Fruit fly (Drosophila melanogaster) whole organism, embryonic: ENCODE measurements around the gene CG32720.

Experiments
- Bdp1 ChIP-seq: fragments of 200-800 bp; sonication (Bioruptor generic); optimal IDR thresholded peaks from 3 replicates; lab custom pipeline; 2016; ENCODE audit warnings: missing biosample characterization, missing genetic modification characterization
- Bteb2 ChIP-seq: fragments of 200-800 bp; sonication (Bioruptor generic); optimal IDR thresholded peaks from 2 replicates; lab custom pipeline; 2016; ENCODE audit warnings: missing biosample characterization, missing genetic modification characterization
- CG10147 ChIP-seq: fragments of 200-800 bp; sonication (Bioruptor generic); optimal IDR thresholded peaks from 2 replicates; lab custom pipeline; 2019; ENCODE audit warnings: missing biosample characterization, mild to moderate bottlenecking, missing genetic modification characterization, moderate library complexity
- CG10274 ChIP-seq: fragments of 200-800 bp; sonication (Bioruptor generic); optimal IDR thresholded peaks from 3 replicates; lab custom pipeline; 2017; ENCODE audit warnings: missing biosample characterization, mild to moderate bottlenecking, missing genetic modification characterization
- CG11696 ChIP-seq: fragments of 200-800 bp; sonication (Bioruptor generic); IDR thresholded peaks from 2 replicates; pipeline ENCODE4 v1.3.6; 2022; ENCODE audit warnings: missing biosample characterization, missing genetic modification characterization
- CG15011 ChIP-seq: fragments of 200-800 bp; sonication (Bioruptor generic); optimal IDR thresholded peaks from 3 replicates; lab custom pipeline; 2018; ENCODE audit warnings: missing biosample characterization, mild to moderate bottlenecking, missing genetic modification characterization
- CG1529 ChIP-seq: fragments of 200-800 bp; sonication (Bioruptor generic); optimal IDR thresholded peaks from 3 replicates; lab custom pipeline; 2018; ENCODE audit warnings: missing biosample characterization, missing genetic modification characterization
- CG1603 ChIP-seq: fragments of 200-800 bp; sonication (Bioruptor generic); optimal IDR thresholded peaks from 2 replicates; lab custom pipeline; 2019; ENCODE audit warnings: missing biosample characterization, mild to moderate bottlenecking, missing genetic modification characterization, moderate library complexity
- CG16863 ChIP-seq: fragments of 200-800 bp; sonication (Bioruptor generic); optimal IDR thresholded peaks from 3 replicates; lab custom pipeline; 2016; ENCODE audit warnings: missing biosample characterization, missing genetic modification characterization
- CG2199 ChIP-seq: fragments of 200-800 bp; sonication (Bioruptor generic); IDR thresholded peaks from 3 replicates; pipeline ENCODE4 v1.3.6; 2022; ENCODE audit warnings: missing biosample characterization, missing genetic modification characterization
- CG34376 ChIP-seq: fragments of 200-800 bp; sonication (Bioruptor generic); optimal IDR thresholded peaks from 2 replicates; lab custom pipeline; 2018; ENCODE audit warnings: missing biosample characterization, mild to moderate bottlenecking, missing genetic modification characterization
- CG6254 ChIP-seq: fragments of 200-800 bp; sonication (Bioruptor generic); optimal IDR thresholded peaks from 3 replicates; lab custom pipeline; 2017; ENCODE audit warnings: mild to moderate bottlenecking, missing biosample characterization, missing genetic modification reagents, missing genetic modification characterization
- CG6765 ChIP-seq: fragments of 200-800 bp; sonication (Bioruptor generic); optimal IDR thresholded peaks from 3 replicates; lab custom pipeline; 2017; ENCODE audit warnings: missing biosample characterization, mild to moderate bottlenecking, missing genetic modification characterization
- CG9727 ChIP-seq: fragments of 200-800 bp; sonication (Bioruptor generic); optimal IDR thresholded peaks from 3 replicates; lab custom pipeline; 2017; ENCODE audit warnings: missing biosample characterization, mild to moderate bottlenecking, missing genetic modification characterization
- D19A ChIP-seq: fragments of 200-800 bp; optimal IDR thresholded peaks from 3 replicates; lab custom pipeline; 2019; ENCODE audit warnings: missing biosample characterization, mild to moderate bottlenecking, missing genetic modification characterization, moderate library complexity
- Dek ChIP-seq: fragments of 200-800 bp; sonication (Bioruptor generic); optimal IDR thresholded peaks from 3 replicates; lab custom pipeline; 2019; ENCODE audit warnings: missing biosample characterization, mild to moderate bottlenecking, missing genetic modification characterization, moderate library complexity
- Doc3 ChIP-seq: fragments of 200-800 bp; sonication (Bioruptor generic); IDR thresholded peaks from 3 replicates; pipeline ENCODE4 v1.3.6; 2022; ENCODE audit warnings: missing biosample characterization, missing genetic modification characterization; ENCODE audit not compliant: partially characterized antibody
- Drgx ChIP-seq: fragments of 200-800 bp; sonication (Bioruptor generic); IDR thresholded peaks from 2 replicates; pipeline ENCODE4 v1.3.6; 2022; ENCODE audit warnings: missing biosample characterization, missing genetic modification characterization
- Elba2 ChIP-seq: fragments of 200-800 bp; sonication (Bioruptor generic); optimal IDR thresholded peaks from 3 replicates; lab custom pipeline; 2016; ENCODE audit warnings: missing biosample characterization, missing genetic modification characterization
- Ets65A ChIP-seq: fragments of 200-800 bp; sonication (Bioruptor generic); peaks from one replicate; lab custom pipeline; 2016; ENCODE audit warnings: missing biosample characterization, missing genetic modification characterization
- HLH4C ChIP-seq: fragments of 200-800 bp; sonication (Bioruptor generic); IDR thresholded peaks from 3 replicates; pipeline ENCODE4 v1.3.6; 2022; ENCODE audit warnings: missing biosample characterization, missing genetic modification characterization; ENCODE audit not compliant: partially characterized antibody
- HLH54F ChIP-seq: fragments of 200-800 bp; sonication (Bioruptor generic); optimal IDR thresholded peaks from 3 replicates; lab custom pipeline; 2016; ENCODE audit warnings: missing biosample characterization, missing genetic modification characterization
- Lhr ChIP-seq: fragments of 200-800 bp; sonication (Bioruptor generic); optimal IDR thresholded peaks from 3 replicates; lab custom pipeline; 2017; ENCODE audit warnings: mild to moderate bottlenecking, missing biosample characterization, missing genetic modification reagents, missing genetic modification characterization
- Nf-YB ChIP-seq: fragments of 200-800 bp; sonication (Bioruptor generic); optimal IDR thresholded peaks from 3 replicates; lab custom pipeline; 2019; ENCODE audit warnings: missing biosample characterization, mild to moderate bottlenecking, missing genetic modification characterization, moderate library complexity
- Nf-YC ChIP-seq: fragments of 200-800 bp; optimal IDR thresholded peaks from 3 replicates; lab custom pipeline; 2019; ENCODE audit warnings: missing biosample characterization, mild to moderate bottlenecking, missing genetic modification characterization, moderate library complexity
- Sin3A ChIP-seq: fragments of >200 bp; optimal IDR thresholded peaks from 2 replicates; lab custom pipeline; 2018
- ash1 ChIP-seq: fragments of 200-800 bp; sonication (Bioruptor generic); optimal IDR thresholded peaks from 2 replicates; lab custom pipeline; 2018; ENCODE audit warnings: missing biosample characterization, mild to moderate bottlenecking, missing genetic modification characterization
- corto ChIP-seq: fragments of 200-800 bp; sonication (Bioruptor generic); optimal IDR thresholded peaks from 2 replicates; lab custom pipeline; 2016; ENCODE audit warnings: missing biosample characterization, mild to moderate bottlenecking, missing genetic modification characterization, moderate library complexity
- dmrt99B ChIP-seq: fragments of 200-800 bp; sonication (Bioruptor generic); optimal IDR thresholded peaks from 2 replicates; lab custom pipeline; 2018; ENCODE audit warnings: missing biosample characterization, mild to moderate bottlenecking, missing genetic modification characterization, moderate library complexity
- dysf ChIP-seq: fragments of 200-800 bp; sonication (Bioruptor generic); IDR thresholded peaks from 3 replicates; pipeline ENCODE4 v1.3.6; 2022; ENCODE audit warnings: missing biosample characterization, missing genetic modification characterization
- ems ChIP-seq: fragments of 200-800 bp; sonication (Bioruptor generic); optimal IDR thresholded peaks from 3 replicates; lab custom pipeline; 2016; ENCODE audit warnings: missing biosample characterization, missing genetic modification characterization
- grn ChIP-seq: fragments of 200-800 bp; sonication (Bioruptor generic); optimal IDR thresholded peaks from 3 replicates; lab custom pipeline; 2017; ENCODE audit warnings: missing biosample characterization, missing genetic modification characterization
- gsb ChIP-seq: fragments of 200-800 bp; sonication (Bioruptor generic); IDR thresholded peaks from 2 replicates; pipeline ENCODE4 v1.3.6; 2022; ENCODE audit warnings: missing biosample characterization, missing genetic modification characterization
- ham ChIP-seq: fragments of 200-800 bp; sonication (Bioruptor generic); IDR thresholded peaks from 2 replicates; pipeline ENCODE4 v1.3.6; 2022; ENCODE audit warnings: missing biosample characterization, missing genetic modification characterization
- hkb ChIP-seq, 2 experiments: fragments of 200-800 bp in 1 of 2; fragments of >200 bp in 1 of 2; sonication (Bioruptor generic) in 1 of 2; IDR thresholded peaks in 1 of 2; optimal IDR thresholded peaks in 1 of 2; 2 replicates each; pipeline versions ENCODE4 v1.3.6 to Lab custom; 2017 to 2022; ENCODE audit warnings: missing biosample characterization in 1 of 2, missing genetic modification characterization in 1 of 2
- nom ChIP-seq: fragments of 200-800 bp; sonication (Bioruptor generic); optimal IDR thresholded peaks from 2 replicates; lab custom pipeline; 2017; ENCODE audit warnings: missing biosample characterization, missing genetic modification characterization, mild to moderate bottlenecking, moderate library complexity, missing genetic modification reagents
- onecut ChIP-seq: fragments of 200-800 bp; sonication (Bioruptor generic); IDR thresholded peaks from 2 replicates; pipeline ENCODE4 v1.3.6; 2022; ENCODE audit warnings: missing biosample characterization, missing genetic modification characterization
- prd ChIP-seq, 3 experiments: fragments of >200 bp in 2 of 3; fragments of 200-800 bp in 1 of 3; sonication (Bioruptor generic) in 1 of 3; optimal IDR thresholded peaks in 2 of 3; IDR thresholded peaks in 1 of 3; 2 replicates in 2 of 3; 3 replicates in 1 of 3; pipeline versions ENCODE4 v1.3.6 to Lab custom; 2017 to 2022; ENCODE audit warnings: missing biosample characterization in 1 of 3, missing genetic modification characterization in 1 of 3
- sd ChIP-seq: fragments of 200-800 bp; sonication (Bioruptor generic); optimal IDR thresholded peaks from 3 replicates; lab custom pipeline; 2018; ENCODE audit warnings: missing biosample characterization, mild to moderate bottlenecking, missing genetic modification characterization, moderate library complexity
- sens ChIP-seq: fragments of 200-800 bp; sonication (Bioruptor generic); peaks from one replicate; lab custom pipeline; 2016; ENCODE audit warnings: missing biosample characterization, missing genetic modification characterization
- seq ChIP-seq: fragments of 200-800 bp; sonication (Bioruptor generic); IDR thresholded peaks from 2 replicates; pipeline ENCODE4 v1.3.6; 2022; ENCODE audit warnings: missing biosample characterization, missing genetic modification characterization
- sisA ChIP-seq: fragments of 200-800 bp; sonication (Bioruptor generic); IDR thresholded peaks from 2 replicates; pipeline ENCODE4 v1.3.6; 2022; ENCODE audit warnings: missing biosample characterization, missing genetic modification characterization
- sna ChIP-seq: fragments of 200-800 bp; sonication (Bioruptor generic); IDR thresholded peaks from 2 replicates; pipeline ENCODE4 v1.3.6; 2022; ENCODE audit warnings: missing biosample characterization, missing genetic modification characterization; ENCODE audit not compliant: partially characterized antibody
- ssp ChIP-seq: fragments of 200-800 bp; sonication (Bioruptor generic); IDR thresholded peaks from 2 replicates; pipeline ENCODE4 v1.3.6; 2022; ENCODE audit warnings: missing biosample characterization, missing genetic modification characterization
- tin ChIP-seq: fragments of 200-800 bp; sonication (Bioruptor generic); optimal IDR thresholded peaks from 3 replicates; lab custom pipeline; 2016; ENCODE audit warnings: missing biosample characterization, missing genetic modification characterization
- trem ChIP-seq: fragments of 200-800 bp; optimal IDR thresholded peaks from 3 replicates; lab custom pipeline; 2019; ENCODE audit warnings: missing biosample characterization, mild to moderate bottlenecking, missing genetic modification characterization, moderate library complexity
- unpg ChIP-seq: fragments of 200-800 bp; sonication (Bioruptor generic); optimal IDR thresholded peaks from 3 replicates; lab custom pipeline; 2018; ENCODE audit warnings: missing biosample characterization, mild to moderate bottlenecking, missing genetic modification characterization, moderate library complexity
- vfl ChIP-seq: fragments of 200-800 bp; sonication (Bioruptor generic); optimal IDR thresholded peaks from 2 replicates; lab custom pipeline; 2016; ENCODE audit warnings: missing biosample characterization, missing genetic modification characterization

The CG32720 gene

dm6 chrX:7512769-7513168, 24.0 kb downstream of the CG32720 start:
- TF ChIP-seq CG11696 (GFP tag; lab: Robert Waterston, UW) (no peak), corto (GFP tag; lab: Kevin White, UChicago) (no peak), dmrt99B (no peak), CG6254 (GFP tag; lab: Kevin White, UChicago) (no peak), Bdp1 (GFP tag; lab: Kevin White, UChicago) (no peak), Nf-YB (peak; percentile 61), sd (tag; lab: Kevin White, UChicago) (no peak), Nf-YC (peak; percentile 53), sna (GFP tag; lab: Robert Waterston, UW) (no peak), ash1 (GFP tag; lab: Kevin White, UChicago) (no peak), onecut (GFP tag; lab: Robert Waterston, UW) (peak; percentile 39)

dm6 chrX:7490927-7491326, 45.8 kb downstream of the CG32720 start:
- TF ChIP-seq Ets65A (GFP tag; lab: Kevin White, UChicago) (peak; percentile 12), sens (GFP tag; lab: Kevin White, UChicago) (peak; percentile 32), nom (GFP tag; lab: Kevin White, UChicago) (peak; percentile 16), prd (optimal IDR thresholded peaks at IDR 0.05; lab: Kevin White, UChicago) (no peak), prd (GFP tag; IDR thresholded peaks at IDR 0.05; lab: Robert Waterston, UW) (peak; percentile 36; the same call in 2 of the 3 replicates), unpg (GFP tag; lab: Kevin White, UChicago) (no peak)

DNA sequence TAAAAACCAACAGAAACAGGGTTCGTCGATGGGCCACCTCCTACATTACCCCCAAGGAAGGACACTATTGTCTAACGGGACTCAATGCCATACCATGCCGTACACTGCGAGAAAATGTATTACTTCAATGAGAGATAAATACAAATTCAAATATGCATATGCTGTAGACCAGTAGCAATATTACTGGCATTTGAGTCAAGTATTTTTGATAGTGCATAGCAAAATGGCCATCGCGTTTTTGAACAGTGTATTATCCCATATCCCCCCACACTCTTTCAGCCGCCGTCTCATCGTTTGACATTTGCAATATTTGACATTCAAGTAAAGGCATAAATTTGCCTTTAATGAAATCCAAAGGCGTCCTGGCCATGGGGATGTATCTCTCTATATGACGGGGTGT, 48.5 kb downstream of the CG32720 start:
- no peak for TF ChIP-seq CG34376 (GFP tag; lab: Kevin White, UChicago)
- no peak for TF ChIP-seq ems (GFP tag; lab: Kevin White, UChicago)
- no peak for TF ChIP-seq CG10274
- TF ChIP-seq CG1603 (tag; lab: Kevin White, UChicago), result peak; percentile 54
- TF ChIP-seq CG9727, result peak; percentile 30
- TF ChIP-seq dysf (GFP tag; lab: Robert Waterston, UW), result peak; percentile 48; the same call in 2 of the 3 replicates
- no peak for TF ChIP-seq CG1529 (GFP tag; lab: Kevin White, UChicago)
- no peak for TF ChIP-seq grn (GFP tag; lab: Kevin White, UChicago)
- no peak for TF ChIP-seq Drgx (GFP tag; lab: Robert Waterston, UW)
- TF ChIP-seq Elba2 (GFP tag; lab: Kevin White, UChicago), result no peak
- no peak for TF ChIP-seq CG2199 (GFP tag; lab: Robert Waterston, UW)
- no peak for TF ChIP-seq Doc3 (GFP tag; lab: Robert Waterston, UW)
- TF ChIP-seq tin (GFP tag; lab: Kevin White, UChicago), result peak; percentile 11
- no peak for TF ChIP-seq vfl (GFP tag; lab: Kevin White, UChicago)
- 0 out of 2 replicates have a peak, but pooled peaks have one; percentile 20 for TF ChIP-seq sisA (GFP tag; lab: Robert Waterston, UW)
- no peak for TF ChIP-seq gsb (GFP tag; lab: Robert Waterston, UW)
- TF ChIP-seq onecut (GFP tag; lab: Robert Waterston, UW), result peak; percentile 20; the same call in 1 of the 2 replicates
- no peak for TF ChIP-seq hkb (optimal IDR thresholded peaks at IDR 0.05; lab: Kevin White, UChicago)
- TF ChIP-seq hkb (GFP tag; IDR thresholded peaks at IDR 0.05; lab: Robert Waterston, UW), result no peak
- TF ChIP-seq Dek, result no peak
- no peak for TF ChIP-seq trem (tag; lab: Kevin White, UChicago)
- TF ChIP-seq Bteb2 (GFP tag; lab: Kevin White, UChicago), result no peak
- TF ChIP-seq seq (GFP tag; lab: Robert Waterston, UW), result no peak
- TF ChIP-seq CG10147 (GFP tag; lab: Kevin White, UChicago), result no peak
- TF ChIP-seq CG15011, result no peak
- no peak for TF ChIP-seq Sin3A
- TF ChIP-seq Lhr (GFP tag; lab: Kevin White, UChicago), result no peak
- peak; percentile 4 for TF ChIP-seq D19A
- TF ChIP-seq HLH4C (GFP tag; lab: Robert Waterston, UW), result no peak
- no peak for TF ChIP-seq CG16863
- TF ChIP-seq HLH54F, result no peak
- no peak for TF ChIP-seq ham (GFP tag; lab: Robert Waterston, UW)
- no peak for TF ChIP-seq CG6765 (GFP tag; lab: Kevin White, UChicago)
- no peak for TF ChIP-seq sna (GFP tag; lab: Robert Waterston, UW)
- no peak for TF ChIP-seq ssp (GFP tag; lab: Robert Waterston, UW)
